Fruit fly (Drosophila melanogaster) whole organism, wandering third instar larva: ENCODE results near the gene CG6465.
A peak's percentile ranks its signal among the peaks of the same experiment; 100 is the strongest.

Source experiments
- CrebA ChIP-seq: fragments of 200-800 bp; sonication (Bioruptor generic); optimal IDR thresholded peaks from 2 replicates; lab custom pipeline; 2016; ENCODE audit warnings: missing biosample characterization, mild to moderate bottlenecking, missing genetic modification characterization, borderline replicate concordance
- Mio ChIP-seq: sonication (Bioruptor generic); optimal IDR thresholded peaks from 2 replicates; lab custom pipeline; 2016; ENCODE audit warnings: missing biosample characterization, missing genetic modification characterization
- foxo ChIP-seq, 2 experiments: fragments of 200-800 bp; sonication (Bioruptor generic); optimal IDR thresholded peaks; 2 replicates in 1 of 2; 3 replicates in 1 of 2; lab custom pipeline; 2016 to 2017; ENCODE audit warnings: missing biosample characterization in 2 of 2, missing genetic modification characterization in 2 of 2
- pan ChIP-seq: fragments of >200 bp; optimal IDR thresholded peaks from 2 replicates; lab custom pipeline; 2017
- sage ChIP-seq: fragments of 200-800 bp; sonication (Bioruptor generic); optimal IDR thresholded peaks from 2 replicates; lab custom pipeline; 2016; ENCODE audit warnings: missing biosample characterization, mild to moderate bottlenecking, missing genetic modification characterization
- tai ChIP-seq: sonication (Bioruptor generic); optimal IDR thresholded peaks from 2 replicates; lab custom pipeline; 2016; ENCODE audit warnings: missing biosample characterization, missing genetic modification characterization
- usp ChIP-seq: fragments of >200 bp; optimal IDR thresholded peaks from 2 replicates; lab custom pipeline; 2017; ENCODE audit warnings: missing biosample characterization, missing genetic modification characterization

DNA sequence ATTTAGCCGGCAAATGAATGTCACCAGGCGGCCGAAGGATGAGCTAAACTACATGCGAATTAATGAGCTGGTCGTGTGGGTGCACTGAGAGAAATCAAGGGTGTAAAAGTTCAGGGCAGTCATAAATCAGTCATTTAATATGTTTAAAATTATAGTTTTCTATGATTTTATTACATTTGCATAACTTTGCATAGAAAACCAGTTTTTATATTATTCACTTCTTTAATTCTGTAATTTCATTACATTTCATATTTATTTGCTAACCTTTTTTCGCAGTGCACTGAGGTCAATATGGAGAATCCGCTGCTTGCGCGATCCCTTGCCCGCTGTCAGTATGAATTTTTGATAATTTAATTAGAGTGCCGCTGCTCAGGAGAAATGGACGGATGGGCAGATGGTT lies 35.8 kb downstream of the CG6465 start:
- no peak for TF ChIP-seq pan (lab: Kevin White, UChicago)
- peak in 1 of 2 experiments; percentile 41 for TF ChIP-seq foxo (GFP tag; optimal IDR thresholded peaks at IDR 0.05; lab: Kevin White, UChicago)
- TF ChIP-seq usp, result no peak
- TF ChIP-seq CrebA (GFP tag; lab: Kevin White, UChicago), result no peak
- no peak for TF ChIP-seq Mio (GFP tag; lab: Kevin White, UChicago)
- TF ChIP-seq tai, result no peak
- TF ChIP-seq sage (GFP tag; lab: Kevin White, UChicago), result no peak
